Worm (Caenorhabditis elegans) whole organism, L1 larva: ENCODE results near the gene T22D1.1.

Source experiments
- Y116A8C.19 ChIP-seq: sonication (generic microtip); optimal IDR thresholded peaks from 2 replicates; lab custom pipeline; 2016; ENCODE audit warnings: missing compliant biosample characterization, missing genetic modification characterization, borderline replicate concordance
- lin-39 ChIP-seq: fragments of 150-350 bp; optimal IDR thresholded peaks from 2 replicates; lab custom pipeline; 2014; ENCODE audit warnings: missing biosample characterization, missing genetic modification reagents, missing genetic modification characterization
- lir-3 ChIP-seq: sonication (generic microtip); optimal IDR thresholded peaks from 2 replicates; lab custom pipeline; 2016; ENCODE audit warnings: mild to moderate bottlenecking, missing genetic modification characterization, moderate library complexity, missing compliant biosample characterization; ENCODE audit not compliant: poor library complexity
- lsy-2 ChIP-seq, 2 experiments: fragments of 150-350 bp; optimal IDR thresholded peaks; 2 replicates each; lab custom pipeline; 2014; ENCODE audit warnings: missing biosample characterization in 2 of 2, missing genetic modification characterization in 2 of 2
- mef-2 ChIP-seq: fragments of 150-350 bp; optimal IDR thresholded peaks from 2 replicates; lab custom pipeline; 2014; ENCODE audit warnings: missing biosample characterization, missing genetic modification characterization
- tbx-2 ChIP-seq: sonication (generic microtip); optimal IDR thresholded peaks from 2 replicates; lab custom pipeline; 2016; ENCODE audit warnings: missing genetic modification characterization, missing compliant biosample characterization
- unc-62 ChIP-seq: fragments of 150-350 bp; optimal IDR thresholded peaks from 2 replicates; lab custom pipeline; 2014; ENCODE audit warnings: missing biosample characterization, missing genetic modification reagents, missing genetic modification characterization

- TF ChIP-seq tbx-2: no peak
- TF ChIP-seq Y116A8C.19: no peak
- no peak for TF ChIP-seq unc-62
- no peak for TF ChIP-seq lin-39 (tag; lab: Kevin White, UChicago)
- no peak for TF ChIP-seq lsy-2 (tag; optimal IDR thresholded peaks at IDR 0.05; lab: Kevin White, UChicago)
- TF ChIP-seq lir-3: no peak
- TF ChIP-seq mef-2 (tag; lab: Kevin White, UChicago): no peak
Measured at ce11 chrIV:6965192-6965591, 42.0 kb downstream of the T22D1.1 start, which contains the start of gene ZK381.2.
